Fruit fly (Drosophila melanogaster): Measurements from ENCODE around the gene CG15387.

CG15387 gene

DNA sequence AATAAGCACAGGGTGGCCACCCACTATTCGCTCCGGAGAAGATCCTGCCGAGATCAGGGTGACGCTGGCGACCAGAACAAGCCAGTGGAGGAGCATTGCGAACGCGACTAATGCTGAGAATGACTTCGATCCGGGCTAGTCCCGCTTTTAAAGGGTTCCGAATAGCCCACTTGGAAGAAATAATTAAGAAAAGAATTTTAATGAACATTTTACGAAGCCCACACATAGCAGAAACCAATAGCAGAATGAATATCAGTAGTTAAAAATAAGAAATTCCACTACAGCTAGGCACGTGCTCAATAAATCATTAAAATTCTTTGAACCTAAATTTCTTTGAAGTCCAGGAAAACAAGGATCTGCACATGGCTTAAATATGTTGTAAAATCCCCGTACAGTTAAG, 25.1 kb upstream of the CG15387 start, which contains the start of gene Ser12 (continued):
- no peak for TF ChIP-seq GATAe (GFP tag; conservative IDR thresholded peaks at IDR 0.05)
- TF ChIP-seq gt (GFP tag; IDR thresholded peaks at IDR 0.05), result no peak
- TF ChIP-seq Gug (GFP tag; IDR thresholded peaks at IDR 0.05), result no peak
- no peak for TF ChIP-seq Six4 (GFP tag; optimal IDR thresholded peaks at IDR 0.05)
- no peak for TF ChIP-seq CG13424 (tag; optimal IDR thresholded peaks at IDR 0.05)
- TF ChIP-seq CG11696 (GFP tag; IDR thresholded peaks at IDR 0.05), result no peak
- TF ChIP-seq Neu2 (GFP tag; optimal IDR thresholded peaks at IDR 0.05; ENCODE audit: borderline replicate concordance), result no peak
- TF ChIP-seq BtbVII (GFP tag; optimal IDR thresholded peaks at IDR 0.05), result no peak

DNA sequence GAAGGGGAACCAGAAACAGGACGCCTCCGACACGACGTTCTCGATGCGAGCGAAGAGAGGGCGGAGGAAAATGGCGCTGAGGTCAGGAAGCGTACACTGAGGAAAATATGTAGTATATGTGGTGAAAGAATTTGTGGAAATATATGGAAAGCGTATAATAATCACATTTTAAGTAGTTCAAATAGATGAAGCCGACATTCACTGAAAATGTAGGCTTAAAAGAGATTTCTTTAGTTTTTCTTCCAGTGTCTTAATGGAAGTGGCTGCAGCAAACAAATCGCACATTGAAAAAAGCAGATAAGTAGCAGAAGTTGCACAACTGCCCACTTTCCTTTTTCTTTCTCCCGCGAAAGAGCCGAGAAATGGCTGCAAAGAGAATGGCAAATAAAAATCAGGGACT, 23.5 kb upstream of the CG15387 start:
- TF ChIP-seq Hmr (GFP tag; optimal IDR thresholded peaks at IDR 0.05), result peak; percentile 7
- peak; percentile 16 for TF ChIP-seq CG1603 (tag; optimal IDR thresholded peaks at IDR 0.05)
- TF ChIP-seq seq (GFP tag; IDR thresholded peaks at IDR 0.05), result 0 out of 2 replicates have a peak, but pooled peaks have one; percentile 11
- 0 out of 3 replicates have a peak, but pooled peaks have one; percentile 7 for TF ChIP-seq gce (GFP tag; IDR thresholded peaks at IDR 0.05)
- TF ChIP-seq sens (GFP tag), result peak; percentile 70
- peak; percentile 26 for TF ChIP-seq Sox102F (GFP tag; optimal IDR thresholded peaks at IDR 0.05)
- 0 out of 2 replicates have a peak, but pooled peaks have one; percentile 46 for TF ChIP-seq ara (GFP tag; IDR thresholded peaks at IDR 0.05)
- TF ChIP-seq row (GFP tag; IDR thresholded peaks at IDR 0.05), result peak; percentile 32; the same call in 2 of the 3 replicates
- TF ChIP-seq gem (tag; optimal IDR thresholded peaks at IDR 0.05), result peak; percentile 23
- no peak for TF ChIP-seq hkb (optimal IDR thresholded peaks at IDR 0.05)
- TF ChIP-seq hkb (GFP tag; IDR thresholded peaks at IDR 0.05), result no peak
- 0 out of 3 replicates have a peak, but pooled peaks have one; percentile 31 for TF ChIP-seq dysf (GFP tag; IDR thresholded peaks at IDR 0.05)
- no peak for TF ChIP-seq CG6272 (GFP tag; IDR thresholded peaks at IDR 0.05)
- no peak for TF ChIP-seq CG2116 (GFP tag; optimal IDR thresholded peaks at IDR 0.05)
- TF ChIP-seq Ets65A (GFP tag), result peak; percentile 93
- no peak for TF ChIP-seq pan (optimal IDR thresholded peaks at IDR 0.05)
- peak in 1 of 2 experiments; percentile 36 for TF ChIP-seq pan (GFP tag; optimal IDR thresholded peaks at IDR 0.05 in 1 of 2, IDR thresholded peaks at IDR 0.05 in 1 of 2)
- TF ChIP-seq slbo (GFP tag; IDR thresholded peaks at IDR 0.05), result peak; percentile 27; the same call in 1 of the 2 replicates
- no peak for TF ChIP-seq prd (optimal IDR thresholded peaks at IDR 0.05)
- TF ChIP-seq prd (GFP tag; IDR thresholded peaks at IDR 0.05), result peak; percentile 65; the same call in 2 of the 3 replicates
- TF ChIP-seq CG7357 (GFP tag; IDR thresholded peaks at IDR 0.05), result 0 out of 3 replicates have a peak, but pooled peaks have one; percentile 30
- TF ChIP-seq Nf-YA (GFP tag; IDR thresholded peaks at IDR 0.05), result no peak
- TF ChIP-seq CG17328 (GFP tag; IDR thresholded peaks at IDR 0.05), result 0 out of 2 replicates have a peak, but pooled peaks have one; percentile 39
- no peak for TF ChIP-seq Gsc (GFP tag; IDR thresholded peaks at IDR 0.05)
- TF ChIP-seq CG6689 (GFP tag; IDR thresholded peaks at IDR 0.05), result 0 out of 2 replicates have a peak, but pooled peaks have one; percentile 27
- 0 out of 2 replicates have a peak, but pooled peaks have one; percentile 9 for TF ChIP-seq ttk (GFP tag; IDR thresholded peaks at IDR 0.05)

DNA sequence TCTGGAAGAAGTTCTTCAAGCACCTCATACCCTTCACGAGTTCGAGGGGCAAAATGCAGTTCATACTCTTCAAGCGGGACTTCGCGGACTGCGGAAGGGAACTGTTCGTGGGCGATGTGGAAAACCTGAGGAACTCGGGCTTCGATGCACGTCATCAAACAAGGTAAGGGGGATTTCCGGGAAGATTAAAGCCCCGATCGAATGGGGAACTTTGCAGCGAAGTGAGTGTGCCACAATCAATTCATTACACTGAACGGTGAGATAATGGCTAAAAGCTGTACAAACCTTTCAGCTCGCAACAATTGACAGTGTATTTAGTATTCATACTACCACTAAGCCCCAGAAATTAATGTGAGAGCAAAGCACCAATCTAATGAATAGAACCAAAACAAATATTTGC, 16.7 kb upstream of the CG15387 start:
- TF ChIP-seq CG7745 (tag; optimal IDR thresholded peaks at IDR 0.05) (no peak), CG10209 (GFP tag; optimal IDR thresholded peaks at IDR 0.05) (no peak), insv (GFP tag; optimal IDR thresholded peaks at IDR 0.05) (no peak), Gug (GFP tag; IDR thresholded peaks at IDR 0.05) (no peak), CG11093 (GFP tag; IDR thresholded peaks at IDR 0.05) (no peak), en (GFP tag; optimal IDR thresholded peaks at IDR 0.05) (no peak), CG2116 (GFP tag; optimal IDR thresholded peaks at IDR 0.05) (no peak), CG3726 (GFP tag; IDR thresholded peaks at IDR 0.05) (no peak), CG16815 (GFP tag; optimal IDR thresholded peaks at IDR 0.05) (no peak), D19A (tag; optimal IDR thresholded peaks at IDR 0.05) (no peak), CG15011 (GFP tag; optimal IDR thresholded peaks at IDR 0.05) (no peak), tx (GFP tag; optimal IDR thresholded peaks at IDR 0.05) (no peak), Lhr (GFP tag; optimal IDR thresholded peaks at IDR 0.05) (no peak), CG11723 (GFP tag; optimal IDR thresholded peaks at IDR 0.05) (no peak), fd102C (GFP tag; optimal IDR thresholded peaks at IDR 0.05) (no peak), CG9817 (tag; optimal IDR thresholded peaks at IDR 0.05) (no peak)

Measured in whole organism, embryonic.